Fruit fly (Drosophila melanogaster) whole organism, embryonic: ENCODE results near the gene Sec20.
A peak's percentile ranks its signal among the peaks of the same experiment; 100 is the strongest.

ENCODE experiments used
- Ada2b ChIP-seq: fragments of 200-800 bp; sonication (Bioruptor generic); IDR thresholded peaks from 2 replicates; pipeline ENCODE4 v1.3.6; 2022; ENCODE audit warnings: missing biosample characterization, missing genetic modification characterization
- Antp ChIP-seq: fragments of 200-800 bp; sonication (Bioruptor generic); optimal IDR thresholded peaks from 3 replicates; lab custom pipeline; 2016; ENCODE audit warnings: missing biosample characterization, missing genetic modification characterization
- CG10959 ChIP-seq: fragments of 200-800 bp; sonication (Bioruptor generic); IDR thresholded peaks from 2 replicates; pipeline ENCODE4 v1.3.6; 2022; ENCODE audit warnings: missing biosample characterization, missing genetic modification characterization
- CG11456 ChIP-seq: fragments of 200-800 bp; sonication (Bioruptor generic); IDR thresholded peaks from 3 replicates; pipeline ENCODE4 v1.3.6; 2022; ENCODE audit warnings: missing biosample characterization, missing genetic modification characterization
- CG12659 ChIP-seq: fragments of 200-800 bp; sonication (Bioruptor generic); optimal IDR thresholded peaks from 3 replicates; lab custom pipeline; 2017; ENCODE audit warnings: mild to moderate bottlenecking, missing biosample characterization, missing genetic modification reagents, missing genetic modification characterization
- CG12744 ChIP-seq: fragments of 200-800 bp; sonication (Bioruptor generic); optimal IDR thresholded peaks from 2 replicates; lab custom pipeline; 2016; ENCODE audit warnings: missing biosample characterization, missing genetic modification characterization
- CG14667 ChIP-seq: fragments of 200-800 bp; sonication (Bioruptor generic); IDR thresholded peaks from 2 replicates; pipeline ENCODE4 v1.3.6; 2022; ENCODE audit warnings: missing biosample characterization, missing genetic modification characterization
- CG15011 ChIP-seq: fragments of 200-800 bp; sonication (Bioruptor generic); optimal IDR thresholded peaks from 3 replicates; lab custom pipeline; 2018; ENCODE audit warnings: missing biosample characterization, mild to moderate bottlenecking, missing genetic modification characterization
- CG1529 ChIP-seq: fragments of 200-800 bp; sonication (Bioruptor generic); optimal IDR thresholded peaks from 3 replicates; lab custom pipeline; 2018; ENCODE audit warnings: missing biosample characterization, missing genetic modification characterization
- CG17829 ChIP-seq: fragments of 200-800 bp; optimal IDR thresholded peaks from 2 replicates; lab custom pipeline; 2019; ENCODE audit warnings: missing biosample characterization, mild to moderate bottlenecking, missing genetic modification characterization, moderate library complexity
- CG18599 ChIP-seq: fragments of 200-800 bp; sonication (Bioruptor generic); optimal IDR thresholded peaks from 3 replicates; lab custom pipeline; 2017; ENCODE audit warnings: missing biosample characterization, missing genetic modification characterization, mild to moderate bottlenecking, moderate library complexity, missing genetic modification reagents
- CG32532 ChIP-seq: fragments of 200-800 bp; sonication (Bioruptor generic); IDR thresholded peaks from 2 replicates; pipeline ENCODE4 v1.3.6; 2022; ENCODE audit warnings: missing biosample characterization, missing genetic modification characterization
- CG4404 ChIP-seq: fragments of 200-800 bp; sonication (Bioruptor generic); IDR thresholded peaks from 2 replicates; pipeline ENCODE4 v1.3.6; 2022; ENCODE audit warnings: missing biosample characterization, missing genetic modification characterization
- CG4424 ChIP-seq: fragments of 200-800 bp; sonication (Bioruptor generic); optimal IDR thresholded peaks from 3 replicates; lab custom pipeline; 2016; ENCODE audit warnings: missing biosample characterization, missing genetic modification characterization
- CG4617 ChIP-seq: fragments of 200-800 bp; sonication (Bioruptor generic); optimal IDR thresholded peaks from 3 replicates; lab custom pipeline; 2016; ENCODE audit warnings: missing biosample characterization, missing genetic modification characterization, borderline replicate concordance
- CG4854 ChIP-seq: fragments of 200-800 bp; sonication (Bioruptor generic); optimal IDR thresholded peaks from 2 replicates; lab custom pipeline; 2016; ENCODE audit warnings: missing biosample characterization, missing genetic modification characterization, inconsistent platforms
- CG5180 ChIP-seq: fragments of 200-800 bp; sonication (Bioruptor generic); optimal IDR thresholded peaks from 3 replicates; lab custom pipeline; 2017; ENCODE audit warnings: missing biosample characterization, missing genetic modification characterization, mild to moderate bottlenecking, moderate library complexity, missing genetic modification reagents
- CG7786 ChIP-seq: fragments of 200-800 bp; sonication (Bioruptor generic); optimal IDR thresholded peaks from 2 replicates; lab custom pipeline; 2016; ENCODE audit warnings: missing biosample characterization, missing genetic modification characterization
- CG8944 ChIP-seq: fragments of 200-800 bp; sonication (Bioruptor generic); optimal IDR thresholded peaks from 3 replicates; lab custom pipeline; 2016; ENCODE audit warnings: missing biosample characterization, missing genetic modification characterization
- CG9727 ChIP-seq: fragments of 200-800 bp; sonication (Bioruptor generic); optimal IDR thresholded peaks from 3 replicates; lab custom pipeline; 2017; ENCODE audit warnings: missing biosample characterization, mild to moderate bottlenecking, missing genetic modification characterization
- Dip3 ChIP-seq: fragments of 200-800 bp; sonication (Bioruptor generic); optimal IDR thresholded peaks from 3 replicates; lab custom pipeline; 2016; ENCODE audit warnings: missing biosample characterization, missing genetic modification characterization
- Ets65A ChIP-seq: fragments of 200-800 bp; sonication (Bioruptor generic); peaks from one replicate; lab custom pipeline; 2016; ENCODE audit warnings: missing biosample characterization, missing genetic modification characterization
- Hmr ChIP-seq: fragments of 200-800 bp; sonication (Bioruptor generic); optimal IDR thresholded peaks from 3 replicates; lab custom pipeline; 2017; ENCODE audit warnings: mild to moderate bottlenecking, missing biosample characterization, missing genetic modification reagents, missing genetic modification characterization
- Hr51 ChIP-seq, 2 experiments: fragments of 200-800 bp; sonication (Bioruptor generic); optimal IDR thresholded peaks; 2 replicates in 1 of 2; 3 replicates in 1 of 2; lab custom pipeline; 2016 to 2018; ENCODE audit warnings: missing biosample characterization in 2 of 2, missing genetic modification characterization in 2 of 2, mild to moderate bottlenecking in 1 of 2, moderate library complexity in 1 of 2
- Hr78 ChIP-seq, 2 experiments: fragments of 200-800 bp in 1 of 2; fragments of >200 bp in 1 of 2; sonication (Bioruptor generic) in 1 of 2; optimal IDR thresholded peaks; 2 replicates each; lab custom pipeline; 2017 to 2019; ENCODE audit warnings: missing biosample characterization in 2 of 2, missing genetic modification characterization in 2 of 2, mild to moderate bottlenecking in 1 of 2, moderate library complexity in 1 of 2
- Lim3 ChIP-seq: fragments of 200-800 bp; sonication (Bioruptor generic); IDR thresholded peaks from 2 replicates; pipeline ENCODE4 v1.3.6; 2022; ENCODE audit warnings: missing biosample characterization, missing genetic modification characterization
- Meics ChIP-seq: fragments of 200-800 bp; sonication (Bioruptor generic); optimal IDR thresholded peaks from 2 replicates; lab custom pipeline; 2017; ENCODE audit warnings: missing biosample characterization, mild to moderate bottlenecking, missing genetic modification characterization
- Nf-YA ChIP-seq: fragments of 200-800 bp; sonication (Bioruptor generic); IDR thresholded peaks from 2 replicates; pipeline ENCODE4 v1.3.6; 2022; ENCODE audit warnings: missing biosample characterization, missing genetic modification characterization
- Pdp1 ChIP-seq, 2 experiments: fragments of 200-800 bp; sonication (Bioruptor generic); optimal IDR thresholded peaks; 3 replicates each; lab custom pipeline; 2016; ENCODE audit warnings: missing biosample characterization in 2 of 2, missing genetic modification characterization in 2 of 2, mild to moderate bottlenecking in 1 of 2, moderate library complexity in 1 of 2
- Sry-δ ChIP-seq: fragments of 200-800 bp; sonication (Bioruptor generic); optimal IDR thresholded peaks from 2 replicates; lab custom pipeline; 2016; ENCODE audit warnings: missing biosample characterization, missing genetic modification characterization
- Xbp1 ChIP-seq: fragments of 200-800 bp; sonication (Bioruptor generic); optimal IDR thresholded peaks from 3 replicates; lab custom pipeline; 2016; ENCODE audit warnings: missing biosample characterization, mild to moderate bottlenecking, missing genetic modification characterization
- ara ChIP-seq: fragments of 200-800 bp; sonication (Bioruptor generic); IDR thresholded peaks from 2 replicates; pipeline ENCODE4 v1.3.6; 2022; ENCODE audit warnings: missing biosample characterization, missing genetic modification characterization
- ash1 ChIP-seq: fragments of 200-800 bp; sonication (Bioruptor generic); optimal IDR thresholded peaks from 2 replicates; lab custom pipeline; 2018; ENCODE audit warnings: missing biosample characterization, mild to moderate bottlenecking, missing genetic modification characterization
- bsh ChIP-seq, 2 experiments: fragments of 200-800 bp; sonication (Bioruptor generic); optimal IDR thresholded peaks; 2 replicates each; lab custom pipeline; 2017 to 2018; ENCODE audit warnings: mild to moderate bottlenecking in 2 of 2, missing biosample characterization in 2 of 2, missing genetic modification characterization in 2 of 2, moderate library complexity in 1 of 2
- chn ChIP-seq: fragments of 200-800 bp; sonication (Bioruptor generic); optimal IDR thresholded peaks from 2 replicates; lab custom pipeline; 2016; ENCODE audit warnings: missing biosample characterization, missing genetic modification characterization
- ci ChIP-seq: fragments of 200-800 bp; sonication (Bioruptor generic); IDR thresholded peaks from 3 replicates; pipeline ENCODE4 v1.3.6; 2022; ENCODE audit warnings: missing biosample characterization, missing genetic modification characterization
- gcm ChIP-seq: fragments of 200-800 bp; sonication (Bioruptor generic); optimal IDR thresholded peaks from 2 replicates; lab custom pipeline; 2019; ENCODE audit warnings: missing biosample characterization, mild to moderate bottlenecking, missing genetic modification characterization, moderate library complexity
- gcm2 ChIP-seq: fragments of 200-800 bp; sonication (Bioruptor generic); optimal IDR thresholded peaks from 2 replicates; lab custom pipeline; 2016; ENCODE audit warnings: missing biosample characterization, missing genetic modification characterization
- gem ChIP-seq: fragments of 200-800 bp; sonication (Bioruptor generic); optimal IDR thresholded peaks from 2 replicates; lab custom pipeline; 2019; ENCODE audit warnings: missing biosample characterization, mild to moderate bottlenecking, missing genetic modification characterization, moderate library complexity
- inv ChIP-seq: fragments of 200-800 bp; sonication (Bioruptor generic); IDR thresholded peaks from 2 replicates; pipeline ENCODE4 v1.3.6; 2022; ENCODE audit warnings: missing biosample characterization, missing genetic modification characterization; ENCODE audit not compliant: partially characterized antibody
- ken ChIP-seq: fragments of 200-800 bp; sonication (Bioruptor generic); IDR thresholded peaks from 3 replicates; pipeline ENCODE4 v1.3.6; 2022; ENCODE audit warnings: missing biosample characterization, missing genetic modification characterization
- lmd ChIP-seq: fragments of 200-800 bp; sonication (Bioruptor generic); IDR thresholded peaks from 2 replicates; pipeline ENCODE4 v1.3.6; 2022; ENCODE audit warnings: missing biosample characterization, missing genetic modification characterization
- nau ChIP-seq: fragments of 200-800 bp; sonication (Bioruptor generic); optimal IDR thresholded peaks from 3 replicates; lab custom pipeline; 2017; ENCODE audit warnings: missing biosample characterization, mild to moderate bottlenecking, missing genetic modification characterization, missing genetic modification reagents
- nom ChIP-seq: fragments of 200-800 bp; sonication (Bioruptor generic); optimal IDR thresholded peaks from 2 replicates; lab custom pipeline; 2017; ENCODE audit warnings: missing biosample characterization, missing genetic modification characterization, mild to moderate bottlenecking, moderate library complexity, missing genetic modification reagents
- prd ChIP-seq, 3 experiments: fragments of >200 bp in 2 of 3; fragments of 200-800 bp in 1 of 3; sonication (Bioruptor generic) in 1 of 3; optimal IDR thresholded peaks in 2 of 3; IDR thresholded peaks in 1 of 3; 2 replicates in 2 of 3; 3 replicates in 1 of 3; pipeline versions ENCODE4 v1.3.6 to Lab custom; 2017 to 2022; ENCODE audit warnings: missing biosample characterization in 1 of 3, missing genetic modification characterization in 1 of 3
- unc-4 ChIP-seq: fragments of 200-800 bp; sonication (Bioruptor generic); IDR thresholded peaks from 2 replicates; pipeline ENCODE4 v1.3.6; 2022; ENCODE audit warnings: missing biosample characterization, missing genetic modification characterization; ENCODE audit not compliant: partially characterized antibody
- vnd ChIP-seq: fragments of 200-800 bp; sonication (Bioruptor generic); IDR thresholded peaks from 3 replicates; pipeline ENCODE4 v1.3.6; 2022; ENCODE audit warnings: missing biosample characterization, missing genetic modification characterization; ENCODE audit not compliant: partially characterized antibody
- wdn ChIP-seq: fragments of 200-800 bp; sonication (Bioruptor generic); IDR thresholded peaks from 2 replicates; pipeline ENCODE4 v1.3.6; 2022; ENCODE audit warnings: missing biosample characterization, missing genetic modification characterization
- wor ChIP-seq: fragments of 200-800 bp; sonication (Bioruptor generic); IDR thresholded peaks from 2 replicates; pipeline ENCODE4 v1.3.6; 2022; ENCODE audit warnings: missing biosample characterization, missing genetic modification characterization
- zfh1 ChIP-seq: fragments of 200-800 bp; sonication (Bioruptor generic); IDR thresholded peaks from 3 replicates; pipeline ENCODE4 v1.3.6; 2022; ENCODE audit warnings: missing biosample characterization, missing genetic modification characterization

The Sec20 gene

dm6 chr3R:5824456-5824855 lies at the start of gene Sec20, which contains the start of gene dgrn (continued):
- no peak for TF ChIP-seq gcm2 (GFP tag; lab: Kevin White, UChicago)
- TF ChIP-seq CG15011 (GFP tag; lab: Kevin White, UChicago) = no peak
- TF ChIP-seq chn (GFP tag; lab: Kevin White, UChicago) = peak; percentile 50
- TF ChIP-seq Sry-δ = peak; percentile 92
- peak; percentile 28; the same call in 1 of the 2 replicates for TF ChIP-seq CG10959 (GFP tag; lab: Robert Waterston, UW)
- peak; percentile 96 for TF ChIP-seq CG4617 (GFP tag; lab: Kevin White, UChicago)
- TF ChIP-seq CG1529 = no peak
- peak; percentile 40 to 55 for TF ChIP-seq Hr51 (GFP tag; optimal IDR thresholded peaks at IDR 0.05; lab: Kevin White, UChicago)
- peak; percentile 53 for TF ChIP-seq CG4404 (GFP tag; lab: Robert Waterston, UW)
- no peak for TF ChIP-seq CG5180
- peak; percentile 56 for TF ChIP-seq Dip3
- no peak for TF ChIP-seq nom
- TF ChIP-seq CG4424 (GFP tag; lab: Kevin White, UChicago) = peak; percentile 74
- peak; percentile 82 for TF ChIP-seq gem
- peak; percentile 50 for TF ChIP-seq CG4854 (GFP tag; lab: Kevin White, UChicago)
- TF ChIP-seq Lim3 (GFP tag; lab: Robert Waterston, UW) = no peak
- no peak for TF ChIP-seq CG8944
- no peak for TF ChIP-seq Nf-YA (GFP tag; lab: Robert Waterston, UW)
- TF ChIP-seq CG17829 = peak; percentile 80
- no peak for TF ChIP-seq nau (GFP tag; lab: Kevin White, UChicago)
- TF ChIP-seq unc-4 (GFP tag; lab: Robert Waterston, UW) = peak; percentile 95
- TF ChIP-seq wor = no peak
- TF ChIP-seq CG14667 = no peak
- no peak for TF ChIP-seq prd (optimal IDR thresholded peaks at IDR 0.05; lab: Kevin White, UChicago)
- TF ChIP-seq prd (GFP tag; IDR thresholded peaks at IDR 0.05; lab: Robert Waterston, UW) = peak; percentile 75

- TF ChIP-seq CG7786 (GFP tag; lab: Kevin White, UChicago) (peak; percentile 20), Antp (GFP tag; lab: Kevin White, UChicago) (no peak), Xbp1 (peak; percentile 25), Hmr (peak; percentile 8), CG14667 (no peak), ci (GFP tag; lab: Robert Waterston, UW) (peak; percentile 59; the same call in 2 of the 3 replicates), gcm (no peak), CG32532 (GFP tag; lab: Robert Waterston, UW) (0 out of 2 replicates have a peak, but pooled peaks have one; percentile 5), zfh1 (0 out of 3 replicates have a peak, but pooled peaks have one; percentile 13), Hr78 (GFP tag; optimal IDR thresholded peaks at IDR 0.05; lab: Kevin White, UChicago) (no peak), bsh (GFP tag; optimal IDR thresholded peaks at IDR 0.05; lab: Kevin White, UChicago) (no peak), CG12744 (GFP tag; lab: Kevin White, UChicago) (no peak), Pdp1 (GFP tag; optimal IDR thresholded peaks at IDR 0.05; lab: Kevin White, UChicago) (peak in 1 of 2 experiments; percentile 14), Ets65A (GFP tag; lab: Kevin White, UChicago) (peak; percentile 93), CG12659 (GFP tag; lab: Kevin White, UChicago) (no peak), CG9727 (GFP tag; lab: Kevin White, UChicago) (peak; percentile 11), inv (GFP tag; lab: Robert Waterston, UW) (no peak), CG11456 (GFP tag; lab: Robert Waterston, UW) (no peak), Ada2b (peak; percentile 59; the same call in 1 of the 2 replicates), CG8944 (peak; percentile 1), vnd (GFP tag; lab: Robert Waterston, UW) (no peak), Meics (GFP tag; lab: Kevin White, UChicago) (peak; percentile 3), CG18599 (GFP tag; lab: Kevin White, UChicago) (peak; percentile 60), lmd (GFP tag; lab: Robert Waterston, UW) (peak; percentile 16; the same call in 1 of the 2 replicates), wdn (no peak), ken (GFP tag; lab: Robert Waterston, UW) (no peak), ash1 (GFP tag; lab: Kevin White, UChicago) (no peak), ara (GFP tag; lab: Robert Waterston, UW) (peak; percentile 11; the same call in 1 of the 2 replicates)
Observed at dm6 chr3R:5871393-5871792, 47.1 kb upstream of the Sec20 start.
